Worm (Caenorhabditis elegans) whole organism, L1 larva: ENCODE results near the gene R186.8.

Experiments used
- C16A3.4 ChIP-seq: fragments of 150-350 bp; optimal IDR thresholded peaks from 2 replicates; lab custom pipeline; 2014; ENCODE audit warnings: missing biosample characterization, missing genetic modification characterization
- F16B12.6 ChIP-seq: fragments of 150-350 bp; optimal IDR thresholded peaks from 2 replicates; lab custom pipeline; 2014; ENCODE audit warnings: missing biosample characterization, missing genetic modification characterization
- blmp-1 ChIP-seq: fragments of 150-350 bp; optimal IDR thresholded peaks from 2 replicates; lab custom pipeline; 2014; ENCODE audit warnings: missing biosample characterization, missing genetic modification characterization
- ceh-82 ChIP-seq, 3 experiments: fragments of 150-350 bp in 1 of 3; sonication (generic microtip) in 2 of 3; optimal IDR thresholded peaks; 2 replicates each; lab custom pipeline; 2014 to 2017; ENCODE audit warnings: missing biosample characterization in 3 of 3, missing genetic modification characterization in 3 of 3
- ceh-88 ChIP-seq: fragments of 200-800 bp; sonication (Bioruptor generic); IDR thresholded peaks from 2 replicates; pipeline ENCODE4 v1.3.6; 2022; ENCODE audit warnings: missing genetic modification characterization, missing compliant biosample characterization
- dpl-1 ChIP-seq, 3 experiments: fragments of 150-350 bp in 2 of 3; sonication (generic microtip) in 1 of 3; optimal IDR thresholded peaks; 2 replicates each; lab custom pipeline; 2014 to 2017; ENCODE audit warnings: missing biosample characterization in 3 of 3, missing genetic modification characterization in 3 of 3, missing genetic modification reagents in 3 of 3
- dsc-1 ChIP-seq: sonication (generic microtip); optimal IDR thresholded peaks from 2 replicates; lab custom pipeline; 2016; ENCODE audit warnings: mild to moderate bottlenecking, missing genetic modification characterization, missing compliant biosample characterization
- efl-1 ChIP-seq, 4 experiments: fragments of 150-350 bp; optimal IDR thresholded peaks in 3 of 4; peaks in 1 of 4; 1 replicate in 1 of 4; 2 replicates in 3 of 4; lab custom pipeline; 2014; ENCODE audit warnings: missing biosample characterization in 2 of 4, missing genetic modification characterization in 2 of 4, missing genetic modification reagents in 2 of 4
- egl-13 ChIP-seq: sonication (generic microtip); optimal IDR thresholded peaks from 2 replicates; lab custom pipeline; 2016; ENCODE audit warnings: missing genotype, missing genetic modification reagents, missing genetic modification characterization, missing compliant biosample characterization
- elt-2 ChIP-seq: sonication (generic microtip); optimal IDR thresholded peaks from 2 replicates; lab custom pipeline; 2016; ENCODE audit warnings: missing genetic modification characterization, mild to moderate bottlenecking, inconsistent platforms, missing compliant biosample characterization, missing genetic modification reagents
- elt-3 ChIP-seq, 6 experiments: fragments of 150-350 bp in 1 of 6; sonication (generic microtip); optimal IDR thresholded peaks; 2 replicates each; lab custom pipeline; 2017 to 2018; ENCODE audit warnings: missing biosample characterization in 6 of 6, missing genetic modification characterization in 6 of 6, inconsistent platforms in 1 of 6
- fkh-10 ChIP-seq: sonication (generic microtip); optimal IDR thresholded peaks from 2 replicates; lab custom pipeline; 2017; ENCODE audit warnings: missing biosample characterization, missing genetic modification reagents, missing genetic modification characterization
- fkh-8 ChIP-seq: sonication (generic microtip); optimal IDR thresholded peaks from 2 replicates; lab custom pipeline; 2016; ENCODE audit warnings: mild to moderate bottlenecking, missing genetic modification characterization, missing compliant biosample characterization
- irx-1 ChIP-seq: sonication (generic microtip); optimal IDR thresholded peaks from 2 replicates; lab custom pipeline; 2016; ENCODE audit warnings: missing genetic modification characterization, missing compliant biosample characterization
- isw-1 ChIP-seq: fragments of 200-800 bp; sonication (Bioruptor generic); IDR thresholded peaks from 2 replicates; pipeline ENCODE4 v1.3.6; 2022; ENCODE audit warnings: missing genetic modification characterization, missing compliant biosample characterization
- lin-14 ChIP-seq: fragments of 200-800 bp; sonication (Bioruptor generic); optimal IDR thresholded peaks from 2 replicates; lab custom pipeline; 2018; ENCODE audit warnings: mild to moderate bottlenecking, missing genetic modification characterization, moderate library complexity, missing compliant biosample characterization
- lin-15B ChIP-seq: fragments of 150-350 bp; sonication (generic microtip); optimal IDR thresholded peaks from 3 replicates; lab custom pipeline; 2014; ENCODE audit warnings: missing biosample characterization, missing genetic modification characterization
- lin-35 ChIP-seq, 2 experiments: fragments of 150-350 bp; optimal IDR thresholded peaks; 2 replicates each; lab custom pipeline; 2014; ENCODE audit warnings: missing biosample characterization in 2 of 2, missing genetic modification characterization in 2 of 2, missing genetic modification reagents in 2 of 2
- lsy-2 ChIP-seq, 2 experiments: fragments of 150-350 bp; optimal IDR thresholded peaks; 2 replicates each; lab custom pipeline; 2014; ENCODE audit warnings: missing biosample characterization in 2 of 2, missing genetic modification characterization in 2 of 2
- mab-9 ChIP-seq: fragments of 200-800 bp; sonication (Bioruptor generic); IDR thresholded peaks from 2 replicates; pipeline ENCODE4 v1.3.6; 2022; ENCODE audit warnings: missing genetic modification reagents, missing genetic modification characterization, missing compliant biosample characterization
- mdl-1 ChIP-seq, 2 experiments: fragments of 150-350 bp; optimal IDR thresholded peaks; 2 replicates each; lab custom pipeline; 2014 to 2017; ENCODE audit warnings: missing biosample characterization in 2 of 2, missing genetic modification characterization in 2 of 2, inconsistent platforms in 1 of 2
- mep-1 ChIP-seq: fragments of 150-350 bp; optimal IDR thresholded peaks from 2 replicates; lab custom pipeline; 2014; ENCODE audit warnings: missing biosample characterization, missing genetic modification characterization
- nhr-12 ChIP-seq: sonication (generic microtip); optimal IDR thresholded peaks from 2 replicates; lab custom pipeline; 2017; ENCODE audit warnings: missing biosample characterization, missing genetic modification characterization
- nhr-19 ChIP-seq: fragments of 200-800 bp; sonication (Bioruptor generic); conservative IDR thresholded peaks from 2 replicates; pipeline ENCODE4 v1.3.6; 2022; ENCODE audit warnings: missing genetic modification characterization, missing compliant biosample characterization
- nhr-20 ChIP-seq: sonication (generic microtip); optimal IDR thresholded peaks from 2 replicates; lab custom pipeline; 2016; ENCODE audit warnings: mild to moderate bottlenecking, missing genetic modification characterization, missing compliant biosample characterization
- nhr-47 ChIP-seq: sonication (generic microtip); optimal IDR thresholded peaks from 2 replicates; lab custom pipeline; 2016; ENCODE audit warnings: mild to moderate bottlenecking, missing genetic modification characterization, moderate library complexity, missing compliant biosample characterization
- nhr-71 ChIP-seq: sonication (generic microtip); optimal IDR thresholded peaks from 2 replicates; lab custom pipeline; 2016; ENCODE audit warnings: mild to moderate bottlenecking, missing genetic modification characterization, moderate library complexity, missing compliant biosample characterization
- nhr-85 ChIP-seq: sonication (generic microtip); peaks from one replicate; lab custom pipeline; 2016; ENCODE audit warnings: missing genetic modification characterization, inconsistent platforms, missing compliant biosample characterization
- nhr-90 ChIP-seq: sonication (generic microtip); optimal IDR thresholded peaks from 2 replicates; lab custom pipeline; 2016; ENCODE audit warnings: mild to moderate bottlenecking, missing genetic modification characterization, missing compliant biosample characterization; ENCODE audit not compliant: poor library complexity
- pax-3 ChIP-seq: fragments of 200-800 bp; sonication (Bioruptor generic); optimal IDR thresholded peaks from 2 replicates; lab custom pipeline; 2018; ENCODE audit warnings: mild to moderate bottlenecking, missing genetic modification characterization, moderate library complexity, missing compliant biosample characterization
- rnt-1 ChIP-seq: sonication (generic microtip); optimal IDR thresholded peaks from 2 replicates; lab custom pipeline; 2016; ENCODE audit warnings: mild to moderate bottlenecking, missing genetic modification characterization, moderate library complexity, missing compliant biosample characterization
- snu-23 ChIP-seq: sonication (generic microtip); optimal IDR thresholded peaks from 2 replicates; lab custom pipeline; 2016; ENCODE audit warnings: missing genetic modification characterization, missing compliant biosample characterization
- sox-4 ChIP-seq: sonication (generic microtip); optimal IDR thresholded peaks from 2 replicates; lab custom pipeline; 2016; ENCODE audit warnings: missing genetic modification characterization, missing compliant biosample characterization
- swsn-7 ChIP-seq: sonication (generic microtip); optimal IDR thresholded peaks from 2 replicates; lab custom pipeline; 2016; ENCODE audit warnings: missing genetic modification characterization, missing compliant biosample characterization
- tbx-2 ChIP-seq: sonication (generic microtip); optimal IDR thresholded peaks from 2 replicates; lab custom pipeline; 2016; ENCODE audit warnings: missing genetic modification characterization, missing compliant biosample characterization
- unc-130 ChIP-seq: fragments of 150-350 bp; optimal IDR thresholded peaks from 2 replicates; lab custom pipeline; 2017; ENCODE audit warnings: missing biosample characterization, missing genetic modification characterization, inconsistent platforms
- unc-86 ChIP-seq: sonication (generic microtip); optimal IDR thresholded peaks from 2 replicates; lab custom pipeline; 2016; ENCODE audit warnings: missing genetic modification characterization, missing compliant biosample characterization
- vab-15 ChIP-seq: sonication (generic microtip); optimal IDR thresholded peaks from 2 replicates; lab custom pipeline; 2017; ENCODE audit warnings: missing genotype, mild to moderate bottlenecking, missing genetic modification characterization, missing compliant biosample characterization
- xbp-1 ChIP-seq: sonication (generic microtip); optimal IDR thresholded peaks from 2 replicates; lab custom pipeline; 2016; ENCODE audit warnings: missing genetic modification characterization, missing compliant biosample characterization
- zip-4 ChIP-seq: fragments of 200-800 bp; sonication (Bioruptor generic); optimal IDR thresholded peaks from 2 replicates; lab custom pipeline; 2018; ENCODE audit warnings: mild to moderate bottlenecking, missing genetic modification characterization, moderate library complexity, missing compliant biosample characterization
- ztf-4 ChIP-seq: fragments of 150-350 bp; optimal IDR thresholded peaks from 2 replicates; lab custom pipeline; 2014; ENCODE audit warnings: missing biosample characterization, missing genetic modification characterization

The R186.8 gene

DNA sequence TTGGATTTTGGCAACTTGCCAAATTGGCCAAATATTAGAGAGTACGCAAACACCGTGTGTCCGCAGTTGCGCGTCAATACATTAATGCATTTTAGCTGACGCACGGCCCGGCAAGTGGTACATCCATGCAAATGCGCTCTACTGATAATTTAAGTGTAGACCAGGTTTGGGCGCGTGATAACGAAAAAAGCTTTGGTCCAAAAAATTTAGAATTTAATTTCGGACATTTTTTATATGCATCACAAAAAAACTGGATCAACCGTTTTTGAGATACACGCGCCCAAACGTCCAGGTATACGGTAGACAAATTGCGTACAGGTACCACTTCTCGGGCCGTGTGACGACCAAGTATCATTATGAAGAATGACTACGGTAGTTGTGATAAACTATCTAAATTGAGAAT lies at the start of gene R186.8:
TSS of gene R186.8 (minus strand) at position 58 of the 403 bp plus-strand sequence.
- TF ChIP-seq rnt-1: peak; percentile 49
- TF ChIP-seq lsy-2 (tag; optimal IDR thresholded peaks at IDR 0.05; lab: Kevin White, UChicago): peak; percentile 72 to 91
- peak; percentile 82 for TF ChIP-seq snu-23 (GFP tag; lab: Kevin White, UChicago)
- TF ChIP-seq ztf-4 (tag; lab: Kevin White, UChicago): peak; percentile 13
- peak; percentile 54 to 55 for TF ChIP-seq lin-35 (GFP tag; optimal IDR thresholded peaks at IDR 0.05; lab: Kevin White, UChicago)
- 0 out of 2 replicates have a peak, but pooled peaks have one; percentile 9 for TF ChIP-seq mab-9
- TF ChIP-seq elt-2 (tag; lab: Kevin White, UChicago): peak; percentile 10
- TF ChIP-seq zip-4 (GFP tag; lab: Kevin White, UChicago): peak; percentile 20
- TF ChIP-seq pax-3 (tag; lab: Kevin White, UChicago): peak; percentile 78
- peak; percentile 80 for TF ChIP-seq lin-14 (GFP tag; lab: Kevin White, UChicago)
- TF ChIP-seq nhr-47 (tag; lab: Kevin White, UChicago): peak; percentile 78
- TF ChIP-seq unc-130 (tag; lab: Kevin White, UChicago): peak; percentile 17
- peak; percentile 75 for TF ChIP-seq vab-15 (tag; lab: Kevin White, UChicago)
- TF ChIP-seq nhr-85: peak; percentile 90
- peak; percentile 78 for TF ChIP-seq F16B12.6
- TF ChIP-seq unc-86 (tag; lab: Kevin White, UChicago): peak; percentile 5
- peak; percentile 78 for TF ChIP-seq ceh-88 (GFP tag; lab: Robert Waterston, UW)
- peak in 1 of 6 experiments; percentile 28 for TF ChIP-seq elt-3 (tag; optimal IDR thresholded peaks at IDR 0.05; lab: Kevin White, UChicago)
- peak; percentile 85 for TF ChIP-seq nhr-71 (tag; lab: Kevin White, UChicago)
- TF ChIP-seq mdl-1 (tag; optimal IDR thresholded peaks at IDR 0.05; lab: Kevin White, UChicago): peak in 1 of 2 experiments; percentile 24
- TF ChIP-seq fkh-10 (GFP tag; lab: Kevin White, UChicago): peak; percentile 24
- peak; percentile 8 to 69 (median 58) for TF ChIP-seq dpl-1 (GFP tag; optimal IDR thresholded peaks at IDR 0.05; lab: Kevin White, UChicago)
- TF ChIP-seq swsn-7 (tag; lab: Kevin White, UChicago): peak; percentile 67
- peak in 1 of 3 experiments; percentile 51 for TF ChIP-seq ceh-82 (tag; optimal IDR thresholded peaks at IDR 0.05; lab: Kevin White, UChicago)
- TF ChIP-seq lin-15B (tag; lab: Kevin White, UChicago): peak; percentile 62
- TF ChIP-seq C16A3.4: peak; percentile 33
- peak; percentile 76 for TF ChIP-seq xbp-1
- TF ChIP-seq fkh-8: peak; percentile 71
- peak; percentile 49 for TF ChIP-seq mep-1 (tag; lab: Kevin White, UChicago)
- TF ChIP-seq irx-1: peak; percentile 48
- peak; percentile 71 for TF ChIP-seq isw-1 (GFP tag; lab: Robert Waterston, UW)
- peak; percentile 71 for TF ChIP-seq nhr-90 (tag; lab: Kevin White, UChicago)
- peak; percentile 53 to 62 for TF ChIP-seq efl-1 (optimal IDR thresholded peaks at IDR 0.05; lab: Kevin White, UChicago)
- peak; percentile 42 to 95 for TF ChIP-seq efl-1 (GFP tag; optimal IDR thresholded peaks at IDR 0.05 in 1 of 2; lab: Kevin White, UChicago)
- peak; percentile 7 for TF ChIP-seq blmp-1
- TF ChIP-seq egl-13 (tag; lab: Kevin White, UChicago): peak; percentile 16
- peak; percentile 37 for TF ChIP-seq dsc-1 (tag; lab: Kevin White, UChicago)
- peak; percentile 70 for TF ChIP-seq tbx-2 (tag; lab: Kevin White, UChicago)
- TF ChIP-seq nhr-19 (GFP tag; lab: Robert Waterston, UW): peak; percentile 85
- TF ChIP-seq nhr-20 (tag; lab: Kevin White, UChicago): peak; percentile 78

DNA sequence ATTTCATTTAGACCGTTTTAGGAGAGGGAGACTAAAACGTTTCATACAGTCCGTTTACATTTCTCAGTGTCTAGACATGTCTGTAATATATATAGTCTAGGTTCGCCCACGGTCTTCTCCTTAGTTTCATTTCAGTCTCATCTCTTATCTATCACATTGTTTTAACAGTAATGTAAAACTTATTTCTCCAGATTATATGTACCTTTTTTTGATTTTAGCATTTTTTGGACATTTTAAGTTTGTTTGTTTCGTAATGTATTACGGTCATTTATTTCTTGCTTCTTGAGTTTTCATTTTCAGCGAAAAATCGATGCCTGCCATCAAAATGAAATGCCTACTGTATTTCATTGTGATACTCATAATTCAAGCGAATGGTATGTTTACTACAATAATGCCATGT lies 46.1 kb upstream of the R186.8 start, which contains the start of gene F15B9.6:
TSS of gene F15B9.6 (plus strand) at position 301 of the 400 bp plus-strand sequence.
- TF ChIP-seq sox-4 (tag; lab: Kevin White, UChicago): no peak
- no peak for TF ChIP-seq efl-1 (optimal IDR thresholded peaks at IDR 0.05; lab: Kevin White, UChicago)
- TF ChIP-seq efl-1 (GFP tag; optimal IDR thresholded peaks at IDR 0.05 in 1 of 2; lab: Kevin White, UChicago): peak in 1 of 2 experiments; percentile 47
- no peak for TF ChIP-seq nhr-12
- TF ChIP-seq elt-3 (tag; optimal IDR thresholded peaks at IDR 0.05; lab: Kevin White, UChicago): no peak
